In the genomic region with DNA sequence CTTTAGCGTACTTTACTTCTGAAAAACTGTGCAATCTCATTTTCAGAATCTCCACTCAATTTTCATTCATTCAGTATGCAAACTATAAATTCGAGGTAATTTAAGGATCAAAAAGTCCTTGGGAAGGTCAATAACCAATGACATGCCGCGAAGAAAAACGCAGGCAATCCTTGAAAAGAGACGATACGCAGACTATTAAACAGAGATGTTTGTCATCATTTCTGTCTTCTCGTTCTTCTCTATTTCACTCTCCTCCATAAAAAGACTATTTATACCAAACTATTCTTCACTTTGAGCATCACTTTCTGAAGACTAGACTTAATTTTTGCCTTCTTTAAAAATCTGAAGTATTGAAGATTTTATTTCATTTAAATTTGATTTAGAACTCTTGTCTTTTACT, we compare ENCODE assay signal across 5 worm cellular contexts.
TF ChIP-seq lines count a peak whose summit lies in the region.

C02D5.4 (plus strand) TSS at position 41 of the 400 bp plus-strand sequence.

TF ChIP-seq in whole organism, L1 larva, 84 proteins besides CTCF, POLR2A, EP300 and RAD21:
- no peak for TF ChIP-seq jun-1 (tag; optimal IDR thresholded peaks at IDR 0.05; lab: Kevin White, UChicago)
- TF ChIP-seq blmp-1 (tag; optimal IDR thresholded peaks at IDR 0.05; lab: Kevin White, UChicago): peak; percentile 63
- peak; percentile 2 for TF ChIP-seq swsn-7 (tag; optimal IDR thresholded peaks at IDR 0.05; lab: Kevin White, UChicago)
- no peak for TF ChIP-seq egl-27 (tag; optimal IDR thresholded peaks at IDR 0.05; lab: Kevin White, UChicago)
- no peak for TF ChIP-seq sptf-1 (tag; optimal IDR thresholded peaks at IDR 0.05; lab: Kevin White, UChicago)
- peak; percentile 28 for TF ChIP-seq nhr-71 (tag; optimal IDR thresholded peaks at IDR 0.05; lab: Kevin White, UChicago)
- peak; percentile 36 for TF ChIP-seq mep-1 (tag; optimal IDR thresholded peaks at IDR 0.05; lab: Kevin White, UChicago)
- TF ChIP-seq nhr-85 (tag; lab: Kevin White, UChicago): peak; percentile 22
- peak; percentile 100 for TF ChIP-seq skn-1 (tag; optimal IDR thresholded peaks at IDR 0.05; lab: Kevin White, UChicago)
- peak in 1 of 2 experiments; percentile 5 for TF ChIP-seq lin-35 (GFP tag; optimal IDR thresholded peaks at IDR 0.05; lab: Kevin White, UChicago)
- TF ChIP-seq lsy-2 (tag; optimal IDR thresholded peaks at IDR 0.05; lab: Kevin White, UChicago): peak; percentile 2 to 24
- no peak for TF ChIP-seq nhr-90 (tag; optimal IDR thresholded peaks at IDR 0.05; lab: Kevin White, UChicago; ENCODE audit: poor library complexity)
- peak; percentile 3 for TF ChIP-seq nhr-20 (tag; optimal IDR thresholded peaks at IDR 0.05; lab: Kevin White, UChicago)

TF ChIP-seq in whole organism, L2 larva, 48 proteins besides CTCF, POLR2A, EP300 and RAD21:
- no peak for TF ChIP-seq nhr-11 (tag; optimal IDR thresholded peaks at IDR 0.05; lab: Kevin White, UChicago)
- TF ChIP-seq nhr-129 (tag; optimal IDR thresholded peaks at IDR 0.05; lab: Kevin White, UChicago): peak; percentile 22
- no peak for TF ChIP-seq nhr-77 (tag; optimal IDR thresholded peaks at IDR 0.05; lab: Kevin White, UChicago)
- TF ChIP-seq ceh-82 (tag; optimal IDR thresholded peaks at IDR 0.05; lab: Kevin White, UChicago): no peak
- peak; percentile 99 for TF ChIP-seq skn-1 (tag; optimal IDR thresholded peaks at IDR 0.05; lab: Kevin White, UChicago)
- TF ChIP-seq lin-13 (GFP tag; optimal IDR thresholded peaks at IDR 0.05; lab: Kevin White, UChicago): no peak
- no peak for TF ChIP-seq elt-3 (tag; optimal IDR thresholded peaks at IDR 0.05; lab: Kevin White, UChicago)
- TF ChIP-seq alr-1 (tag; optimal IDR thresholded peaks at IDR 0.05; lab: Kevin White, UChicago): no peak
- TF ChIP-seq unc-55 (GFP tag; optimal IDR thresholded peaks at IDR 0.05; lab: Kevin White, UChicago): peak; percentile 21
- TF ChIP-seq fos-1 (tag; optimal IDR thresholded peaks at IDR 0.05; lab: Kevin White, UChicago): peak; percentile 40
- TF ChIP-seq egl-27 (tag; optimal IDR thresholded peaks at IDR 0.05; lab: Kevin White, UChicago): no peak
- peak; percentile 30 for TF ChIP-seq C34F6.9 (tag; optimal IDR thresholded peaks at IDR 0.05; lab: Kevin White, UChicago)
- no peak for TF ChIP-seq nhr-25 (tag; optimal IDR thresholded peaks at IDR 0.05; lab: Kevin White, UChicago)
- TF ChIP-seq sma-9 (GFP tag; optimal IDR thresholded peaks at IDR 0.05; lab: Kevin White, UChicago): peak; percentile 53
- TF ChIP-seq sma-9 (tag; optimal IDR thresholded peaks at IDR 0.05; lab: Kevin White, UChicago): no peak

TF ChIP-seq in whole organism, L3 larva, 47 proteins besides CTCF, POLR2A, EP300 and RAD21 (continues in another document):
- TF ChIP-seq zag-1 (tag; optimal IDR thresholded peaks at IDR 0.05; lab: Kevin White, UChicago) (no peak), eor-1 (tag; optimal IDR thresholded peaks at IDR 0.05; lab: Kevin White, UChicago) (no peak), nhr-67 (tag; optimal IDR thresholded peaks at IDR 0.05; lab: Kevin White, UChicago) (no peak), mml-1 (tag; optimal IDR thresholded peaks at IDR 0.05; lab: Kevin White, UChicago) (no peak), nhr-237 (tag; optimal IDR thresholded peaks at IDR 0.05; lab: Kevin White, UChicago) (no peak), pqm-1 (tag; optimal IDR thresholded peaks at IDR 0.05; lab: Kevin White, UChicago) (peak; percentile 52), ceh-82 (tag; optimal IDR thresholded peaks at IDR 0.05; lab: Kevin White, UChicago) (no peak), sea-2 (GFP tag; optimal IDR thresholded peaks at IDR 0.05; lab: Kevin White, UChicago) (no peak), nhr-11 (tag; optimal IDR thresholded peaks at IDR 0.05; lab: Kevin White, UChicago) (no peak), pha-4 (tag; optimal IDR thresholded peaks at IDR 0.05; lab: Kevin White, UChicago) (peak; percentile 57), nhr-77 (tag; optimal IDR thresholded peaks at IDR 0.05; lab: Kevin White, UChicago) (no peak), elt-2 (tag; optimal IDR thresholded peaks at IDR 0.05; lab: Kevin White, UChicago) (peak; percentile 22), fkh-10 (GFP tag; optimal IDR thresholded peaks at IDR 0.05; lab: Kevin White, UChicago) (no peak), elt-3 (tag; optimal IDR thresholded peaks at IDR 0.05; lab: Kevin White, UChicago) (no peak), nhr-23 (tag; optimal IDR thresholded peaks at IDR 0.05; lab: Kevin White, UChicago) (no peak), nhr-43 (tag; optimal IDR thresholded peaks at IDR 0.05; lab: Kevin White, UChicago; ENCODE audit: poor library complexity, severe bottlenecking) (no peak), jun-1 (tag; optimal IDR thresholded peaks at IDR 0.05; lab: Kevin White, UChicago) (no peak), lin-39 (tag; optimal IDR thresholded peaks at IDR 0.05; lab: Kevin White, UChicago) (no peak), tbx-2 (tag; optimal IDR thresholded peaks at IDR 0.05; lab: Kevin White, UChicago) (no peak), ZK546.5 (tag; optimal IDR thresholded peaks at IDR 0.05; lab: Kevin White, UChicago) (no peak), unc-39 (tag; optimal IDR thresholded peaks at IDR 0.05; lab: Kevin White, UChicago) (no peak), egl-27 (tag; optimal IDR thresholded peaks at IDR 0.05; lab: Kevin White, UChicago) (no peak)

TF ChIP-seq in whole organism, L4 larva, 104 proteins besides CTCF, POLR2A, EP300 and RAD21 (continues in another document):
- TF ChIP-seq hlh-30 (tag; optimal IDR thresholded peaks at IDR 0.05; lab: Kevin White, UChicago; ENCODE audit: insufficient read depth) (peak; percentile 20), dve-1 (tag; optimal IDR thresholded peaks at IDR 0.05; lab: Kevin White, UChicago; ENCODE audit: insufficient read depth) (peak; percentile 38), nhr-41 (GFP tag; IDR thresholded peaks at IDR 0.05; lab: Robert Waterston, UW) (no peak), egl-27 (tag; optimal IDR thresholded peaks at IDR 0.05; lab: Kevin White, UChicago) (no peak), dpl-1 (GFP tag; optimal IDR thresholded peaks at IDR 0.05; lab: Kevin White, UChicago) (no peak), mep-1 (tag; optimal IDR thresholded peaks at IDR 0.05; lab: Kevin White, UChicago) (no peak), dmd-6 (GFP tag; IDR thresholded peaks at IDR 0.05; lab: Robert Waterston, UW) (peak; percentile 45), nhr-102 (tag; optimal IDR thresholded peaks at IDR 0.05; lab: Kevin White, UChicago) (peak; percentile 9), lir-3 (tag; optimal IDR thresholded peaks at IDR 0.05; lab: Kevin White, UChicago) (no peak), lim-7 (GFP tag; IDR thresholded peaks at IDR 0.05; lab: Robert Waterston, UW) (no peak), nhr-111 (GFP tag; optimal IDR thresholded peaks at IDR 0.05; lab: Kevin White, UChicago) (no peak), ceh-82 (tag; optimal IDR thresholded peaks at IDR 0.05; lab: Kevin White, UChicago) (no peak), ztf-7 (tag; optimal IDR thresholded peaks at IDR 0.05; lab: Kevin White, UChicago) (no peak), zfp-2 (tag; optimal IDR thresholded peaks at IDR 0.05; lab: Kevin White, UChicago) (no peak), aha-1 (tag; lab: Kevin White, UChicago) (peak; percentile 41), aly-2 (tag; optimal IDR thresholded peaks at IDR 0.05; lab: Kevin White, UChicago) (no peak), spr-3 (GFP tag; optimal IDR thresholded peaks at IDR 0.05; lab: Kevin White, UChicago) (no peak), nhr-10 (tag; optimal IDR thresholded peaks at IDR 0.05; lab: Kevin White, UChicago) (no peak), Y5F2A.4 (GFP tag; optimal IDR thresholded peaks at IDR 0.05; lab: Kevin White, UChicago) (no peak), dmd-9 (GFP tag; IDR thresholded peaks at IDR 0.05; lab: Robert Waterston, UW) (no peak), hlh-11 (tag; optimal IDR thresholded peaks at IDR 0.05; lab: Kevin White, UChicago) (no peak), hmg-1.1 (GFP tag; IDR thresholded peaks at IDR 0.05; lab: Robert Waterston, UW) (no peak), madf-9 (GFP tag; conservative IDR thresholded peaks at IDR 0.05; lab: Robert Waterston, UW) (no peak)

TF ChIP-seq in whole organism, young adult, 124 proteins besides CTCF, POLR2A, EP300 and RAD21:
- TF ChIP-seq aptf-3 (GFP tag; IDR thresholded peaks at IDR 0.05; lab: Robert Waterston, UW) (no peak), efl-1 (GFP tag; optimal IDR thresholded peaks at IDR 0.05; lab: Kevin White, UChicago) (peak; percentile 28), nhr-80 (tag; optimal IDR thresholded peaks at IDR 0.05; lab: Kevin White, UChicago) (peak; percentile 9), hsf-1 (GFP tag; IDR thresholded peaks at IDR 0.05; lab: Robert Waterston, UW) (no peak), Y67H2A.10 (GFP tag; conservative IDR thresholded peaks at IDR 0.05; lab: Robert Waterston, UW) (no peak), sea-2 (GFP tag; IDR thresholded peaks at IDR 0.05; lab: Robert Waterston, UW) (no peak), mxl-1 (tag; optimal IDR thresholded peaks at IDR 0.05; lab: Kevin White, UChicago) (no peak), Y56A3A.18 (GFP tag; IDR thresholded peaks at IDR 0.05; lab: Robert Waterston, UW) (no peak)
TF ChIP-seq in whole organism, young adult: peak in this region for 2.
